Fruit fly (Drosophila melanogaster) whole organism, embryonic: ENCODE measurements around the gene CG3566.
A peak's percentile ranks its signal among the peaks of the same experiment; 100 is the strongest.

Experiments
- Atf3 ChIP-seq: fragments of 200-800 bp; sonication (Bioruptor generic); optimal IDR thresholded peaks from 3 replicates; lab custom pipeline; 2016; ENCODE audit warnings: missing biosample characterization, missing genetic modification characterization
- Atf6 ChIP-seq: fragments of 200-800 bp; sonication (Bioruptor generic); IDR thresholded peaks from 2 replicates; pipeline ENCODE4 v1.3.6; 2022; ENCODE audit warnings: missing biosample characterization, missing genetic modification characterization
- Awh ChIP-seq: fragments of 200-800 bp; sonication (Bioruptor generic); IDR thresholded peaks from 2 replicates; pipeline ENCODE4, ENCODE4 v1.3.6; 2022; ENCODE audit warnings: missing biosample characterization, missing genetic modification characterization
- B-H2 ChIP-seq: fragments of 200-800 bp; sonication (Bioruptor generic); optimal IDR thresholded peaks from 2 replicates; lab custom pipeline; 2018; ENCODE audit warnings: missing biosample characterization, mild to moderate bottlenecking, missing genetic modification characterization
- CG10431 ChIP-seq: fragments of 200-800 bp; sonication (Bioruptor generic); optimal IDR thresholded peaks from 3 replicates; lab custom pipeline; 2018; ENCODE audit warnings: missing biosample characterization, mild to moderate bottlenecking, missing genetic modification characterization
- CG10959 ChIP-seq: fragments of 200-800 bp; sonication (Bioruptor generic); IDR thresholded peaks from 2 replicates; pipeline ENCODE4 v1.3.6; 2022; ENCODE audit warnings: missing biosample characterization, missing genetic modification characterization
- CG12071 ChIP-seq: fragments of 200-800 bp; sonication (Bioruptor generic); optimal IDR thresholded peaks from 3 replicates; lab custom pipeline; 2018; ENCODE audit warnings: missing biosample characterization, mild to moderate bottlenecking, missing genetic modification characterization
- CG12299 ChIP-seq: fragments of 200-800 bp; sonication (Bioruptor generic); optimal IDR thresholded peaks from 2 replicates; lab custom pipeline; 2018; ENCODE audit warnings: missing biosample characterization, mild to moderate bottlenecking, missing genetic modification characterization
- CG12769 ChIP-seq: fragments of 200-800 bp; sonication (Bioruptor generic); optimal IDR thresholded peaks from 2 replicates; lab custom pipeline; 2019; ENCODE audit warnings: missing biosample characterization, mild to moderate bottlenecking, missing genetic modification characterization, moderate library complexity
- CG13123 ChIP-seq: fragments of 200-800 bp; sonication (Bioruptor generic); optimal IDR thresholded peaks from 2 replicates; lab custom pipeline; 2016; ENCODE audit warnings: missing biosample characterization, missing genetic modification characterization
- CG13424 ChIP-seq: fragments of 200-800 bp; sonication (Bioruptor generic); optimal IDR thresholded peaks from 2 replicates; lab custom pipeline; 2019; ENCODE audit warnings: missing biosample characterization, mild to moderate bottlenecking, missing genetic modification characterization, moderate library complexity
- CG15269 ChIP-seq: fragments of 200-800 bp; sonication (Bioruptor generic); optimal IDR thresholded peaks from 2 replicates; lab custom pipeline; 2018; ENCODE audit warnings: missing biosample characterization, mild to moderate bottlenecking, missing genetic modification characterization, moderate library complexity
- CG15514 ChIP-seq: fragments of 200-800 bp; sonication (Bioruptor generic); optimal IDR thresholded peaks from 3 replicates; lab custom pipeline; 2017; ENCODE audit warnings: missing biosample characterization, missing genetic modification characterization, mild to moderate bottlenecking, moderate library complexity, missing genetic modification reagents
- CG15601 ChIP-seq: fragments of 200-800 bp; sonication (Bioruptor generic); optimal IDR thresholded peaks from 3 replicates; lab custom pipeline; 2019; ENCODE audit warnings: missing biosample characterization, mild to moderate bottlenecking, missing genetic modification characterization, moderate library complexity
- CG17829 ChIP-seq: fragments of 200-800 bp; optimal IDR thresholded peaks from 2 replicates; lab custom pipeline; 2019; ENCODE audit warnings: missing biosample characterization, mild to moderate bottlenecking, missing genetic modification characterization, moderate library complexity
- CG2678 ChIP-seq: fragments of 200-800 bp; sonication (Bioruptor generic); optimal IDR thresholded peaks from 3 replicates; lab custom pipeline; 2019; ENCODE audit warnings: missing biosample characterization, mild to moderate bottlenecking, missing genetic modification characterization, moderate library complexity
- CG33213 ChIP-seq: fragments of 200-800 bp; sonication (Bioruptor generic); optimal IDR thresholded peaks from 3 replicates; lab custom pipeline; 2016; ENCODE audit warnings: missing biosample characterization, missing genetic modification characterization
- CG4282 ChIP-seq: fragments of 200-800 bp; sonication (Bioruptor generic); optimal IDR thresholded peaks from 2 replicates; lab custom pipeline; 2016; ENCODE audit warnings: missing biosample characterization, missing genetic modification characterization
- CG4360 ChIP-seq: fragments of 200-800 bp; sonication (Bioruptor generic); IDR thresholded peaks from 2 replicates; pipeline ENCODE4 v1.3.6; 2022; ENCODE audit warnings: missing biosample characterization, missing genetic modification characterization
- CG6175 ChIP-seq: fragments of 200-800 bp; sonication (Bioruptor generic); IDR thresholded peaks from 3 replicates; pipeline ENCODE4 v1.3.6; 2022; ENCODE audit warnings: missing biosample characterization, missing genetic modification characterization
- CG6791 ChIP-seq: fragments of 200-800 bp; sonication (Bioruptor generic); IDR thresholded peaks from 3 replicates; pipeline ENCODE4 v1.3.6; 2022; ENCODE audit warnings: missing biosample characterization, missing genetic modification characterization; ENCODE audit not compliant: partially characterized antibody
- CG6854 ChIP-seq: fragments of 200-800 bp; sonication (Bioruptor generic); optimal IDR thresholded peaks from 3 replicates; lab custom pipeline; 2017; ENCODE audit warnings: missing biosample characterization, mild to moderate bottlenecking, missing genetic modification characterization
- CG8359 ChIP-seq: fragments of 200-800 bp; sonication (Bioruptor generic); optimal IDR thresholded peaks from 2 replicates; lab custom pipeline; 2017; ENCODE audit warnings: missing biosample characterization, mild to moderate bottlenecking, missing genetic modification characterization, borderline replicate concordance
- CG9797 ChIP-seq: fragments of 200-800 bp; sonication (Bioruptor generic); optimal IDR thresholded peaks from 3 replicates; lab custom pipeline; 2018; ENCODE audit warnings: missing biosample characterization, mild to moderate bottlenecking, missing genetic modification characterization
- CHES-1-like ChIP-seq: fragments of 200-800 bp; sonication (Bioruptor generic); optimal IDR thresholded peaks from 2 replicates; lab custom pipeline; 2016; ENCODE audit warnings: missing biosample characterization, missing genetic modification characterization
- Ets97D ChIP-seq: fragments of 200-800 bp; sonication (Bioruptor generic); optimal IDR thresholded peaks from 3 replicates; lab custom pipeline; 2016; ENCODE audit warnings: missing biosample characterization, missing genetic modification characterization
- Hey ChIP-seq: fragments of 200-800 bp; sonication (Bioruptor generic); optimal IDR thresholded peaks from 3 replicates; lab custom pipeline; 2018; ENCODE audit warnings: missing biosample characterization, mild to moderate bottlenecking, missing genetic modification characterization
- Hr78 ChIP-seq, 2 experiments: fragments of 200-800 bp in 1 of 2; fragments of >200 bp in 1 of 2; sonication (Bioruptor generic) in 1 of 2; optimal IDR thresholded peaks; 2 replicates each; lab custom pipeline; 2017 to 2019; ENCODE audit warnings: missing biosample characterization in 2 of 2, missing genetic modification characterization in 2 of 2, mild to moderate bottlenecking in 1 of 2, moderate library complexity in 1 of 2
- MTF-1 ChIP-seq: fragments of 200-800 bp; sonication (Bioruptor generic); optimal IDR thresholded peaks from 2 replicates; lab custom pipeline; 2018; ENCODE audit warnings: missing biosample characterization, mild to moderate bottlenecking, missing genetic modification characterization, borderline replicate concordance
- Max ChIP-seq: fragments of 200-800 bp; sonication (Bioruptor generic); optimal IDR thresholded peaks from 2 replicates; lab custom pipeline; 2016; ENCODE audit warnings: missing biosample characterization, mild to moderate bottlenecking, missing genetic modification characterization
- Neu2 ChIP-seq: fragments of 200-800 bp; sonication (Bioruptor generic); optimal IDR thresholded peaks from 3 replicates; lab custom pipeline; 2016; ENCODE audit warnings: missing biosample characterization, missing genetic modification characterization, borderline replicate concordance
- Rfx ChIP-seq: fragments of 200-800 bp; sonication (Bioruptor generic); IDR thresholded peaks from 2 replicates; pipeline ENCODE4 v1.3.6; 2022; ENCODE audit warnings: missing biosample characterization, missing genetic modification characterization
- Sin3A ChIP-seq: fragments of >200 bp; optimal IDR thresholded peaks from 2 replicates; lab custom pipeline; 2018
- Sox100B ChIP-seq: fragments of 200-800 bp; sonication (Bioruptor generic); optimal IDR thresholded peaks from 3 replicates; lab custom pipeline; 2018; ENCODE audit warnings: missing biosample characterization, mild to moderate bottlenecking, missing genetic modification characterization
- amos ChIP-seq: fragments of 200-800 bp; sonication (Bioruptor generic); IDR thresholded peaks from 2 replicates; pipeline ENCODE4 v1.3.6; 2022; ENCODE audit warnings: missing biosample characterization, missing genetic modification characterization; ENCODE audit not compliant: partially characterized antibody
- bab2 ChIP-seq: fragments of 200-800 bp; sonication (Bioruptor generic); optimal IDR thresholded peaks from 2 replicates; lab custom pipeline; 2016; ENCODE audit warnings: missing biosample characterization, missing genetic modification characterization
- chif ChIP-seq, 2 experiments: fragments of 200-800 bp; sonication (Bioruptor generic); optimal IDR thresholded peaks; 3 replicates each; lab custom pipeline; 2016; ENCODE audit warnings: missing biosample characterization in 2 of 2, missing genetic modification characterization in 2 of 2
- danr ChIP-seq: fragments of 200-800 bp; sonication (Bioruptor generic); IDR thresholded peaks from 2 replicates; pipeline ENCODE4 v1.3.6; 2022; ENCODE audit warnings: missing biosample characterization, missing genetic modification characterization
- dimm ChIP-seq: fragments of 200-800 bp; sonication (Bioruptor generic); IDR thresholded peaks from 2 replicates; pipeline ENCODE4 v1.3.6; 2022; ENCODE audit warnings: missing biosample characterization, missing genetic modification characterization
- disco-r ChIP-seq: fragments of 200-800 bp; sonication (Bioruptor generic); optimal IDR thresholded peaks from 2 replicates; lab custom pipeline; 2016; ENCODE audit warnings: missing biosample characterization, missing genetic modification characterization
- gfzf ChIP-seq: fragments of 200-800 bp; sonication (Bioruptor generic); optimal IDR thresholded peaks from 2 replicates; lab custom pipeline; 2016; ENCODE audit warnings: missing biosample characterization, mild to moderate bottlenecking, missing genetic modification characterization, moderate library complexity
- insv ChIP-seq, 2 experiments: fragments of 200-800 bp; sonication (Bioruptor generic); optimal IDR thresholded peaks; 3 replicates each; lab custom pipeline; 2016 to 2018; ENCODE audit warnings: missing biosample characterization in 2 of 2, missing genetic modification characterization in 2 of 2
- klu ChIP-seq: fragments of 200-800 bp; sonication (Bioruptor generic); IDR thresholded peaks from 2 replicates; pipeline ENCODE4 v1.3.6; 2022; ENCODE audit warnings: missing biosample characterization, missing genetic modification characterization
- pb ChIP-seq: fragments of 200-800 bp; sonication (Bioruptor generic); optimal IDR thresholded peaks from 3 replicates; lab custom pipeline; 2016; ENCODE audit warnings: missing biosample characterization, missing genetic modification characterization
- peb ChIP-seq: fragments of 200-800 bp; sonication (Bioruptor generic); IDR thresholded peaks from 2 replicates; pipeline ENCODE4 v1.3.6; 2022; ENCODE audit warnings: missing biosample characterization, missing genetic modification characterization
- pros ChIP-seq: fragments of 200-800 bp; sonication (Bioruptor generic); optimal IDR thresholded peaks from 3 replicates; lab custom pipeline; 2019; ENCODE audit warnings: missing biosample characterization, mild to moderate bottlenecking, missing genetic modification characterization, moderate library complexity
- slou ChIP-seq: fragments of 200-800 bp; sonication (Bioruptor generic); optimal IDR thresholded peaks from 3 replicates; lab custom pipeline; 2016; ENCODE audit warnings: missing biosample characterization, missing genetic modification characterization
- sqz ChIP-seq: fragments of 200-800 bp; sonication (Bioruptor generic); optimal IDR thresholded peaks from 3 replicates; lab custom pipeline; 2018; ENCODE audit warnings: missing biosample characterization, mild to moderate bottlenecking, missing genetic modification characterization
- ssp ChIP-seq: fragments of 200-800 bp; sonication (Bioruptor generic); IDR thresholded peaks from 2 replicates; pipeline ENCODE4 v1.3.6; 2022; ENCODE audit warnings: missing biosample characterization, missing genetic modification characterization
- tx ChIP-seq: fragments of 200-800 bp; sonication (Bioruptor generic); optimal IDR thresholded peaks from 2 replicates; lab custom pipeline; 2016; ENCODE audit warnings: missing biosample characterization, missing genetic modification characterization
- wek ChIP-seq: fragments of 200-800 bp; sonication (Bioruptor generic); optimal IDR thresholded peaks from 3 replicates; lab custom pipeline; 2018; ENCODE audit warnings: missing biosample characterization, mild to moderate bottlenecking, missing genetic modification characterization, moderate library complexity

CG3566 gene

dm6 chrX:6295129-6295539 lies 18.6 kb upstream of the CG3566 start, which contains the start of the genes CG15891 and CG3815 (continued):
- TF ChIP-seq Ets97D (peak; percentile 57), CG4360 (GFP tag; lab: Robert Waterston, UW) (no peak), CG15514 (GFP tag; lab: Kevin White, UChicago) (peak; percentile 82), amos (peak; percentile 54), Sin3A (peak; percentile 89), CG13123 (GFP tag; lab: Kevin White, UChicago) (no peak), tx (GFP tag; lab: Kevin White, UChicago) (peak; percentile 28), insv (GFP tag; optimal IDR thresholded peaks at IDR 0.05; lab: Kevin White, UChicago) (peak in 1 of 2 experiments; percentile 61), Awh (no peak), CG6854 (no peak), CG15601 (tag; lab: Kevin White, UChicago) (no peak), CG12769 (tag; lab: Kevin White, UChicago) (no peak), CG10959 (GFP tag; lab: Robert Waterston, UW) (no peak), pb (GFP tag; lab: Kevin White, UChicago) (peak; percentile 9), CHES-1-like (GFP tag; lab: Kevin White, UChicago) (peak; percentile 51), CG6175 (GFP tag; lab: Robert Waterston, UW) (no peak), CG10431 (GFP tag; lab: Kevin White, UChicago) (no peak), CG17829 (peak; percentile 46), wek (GFP tag; lab: Kevin White, UChicago) (peak; percentile 27), pros (no peak), CG2678 (tag; lab: Kevin White, UChicago) (no peak), ssp (GFP tag; lab: Robert Waterston, UW) (peak; percentile 71), Hey (tag; lab: Kevin White, UChicago) (no peak), CG15269 (tag; lab: Kevin White, UChicago) (no peak), CG12071 (GFP tag; lab: Kevin White, UChicago) (no peak), klu (GFP tag; lab: Robert Waterston, UW) (0 out of 2 replicates have a peak, but pooled peaks have one; percentile 40), peb (GFP tag; lab: Robert Waterston, UW) (no peak), dimm (GFP tag; lab: Robert Waterston, UW) (no peak), B-H2 (GFP tag; lab: Kevin White, UChicago) (no peak), danr (GFP tag; lab: Robert Waterston, UW) (no peak), chif (GFP tag; optimal IDR thresholded peaks at IDR 0.05; lab: Kevin White, UChicago) (peak; percentile 13 to 33), CG12299 (tag; lab: Kevin White, UChicago) (peak; percentile 23), Atf6 (GFP tag; lab: Robert Waterston, UW) (peak; percentile 35; the same call in 1 of the 2 replicates), Hr78 (GFP tag; optimal IDR thresholded peaks at IDR 0.05; lab: Kevin White, UChicago) (no peak), CG8359 (GFP tag; lab: Kevin White, UChicago) (no peak), Max (GFP tag; lab: Kevin White, UChicago) (peak; percentile 2), CG9797 (GFP tag; lab: Kevin White, UChicago) (peak; percentile 80), slou (GFP tag; lab: Kevin White, UChicago) (no peak), Neu2 (no peak), Atf3 (GFP tag; lab: Kevin White, UChicago) (peak; percentile 53), CG6791 (GFP tag; lab: Robert Waterston, UW) (0 out of 3 replicates have a peak, but pooled peaks have one; percentile 39), sqz (GFP tag; lab: Kevin White, UChicago) (no peak), Rfx (GFP tag; lab: Robert Waterston, UW) (peak; percentile 76), disco-r (GFP tag; lab: Kevin White, UChicago) (no peak), Sox100B (GFP tag; lab: Kevin White, UChicago) (no peak), CG4282 (GFP tag; lab: Kevin White, UChicago) (no peak), bab2 (GFP tag; lab: Kevin White, UChicago) (peak; percentile 55), CG33213 (GFP tag; lab: Kevin White, UChicago) (peak; percentile 16), CG13424 (tag; lab: Kevin White, UChicago) (peak; percentile 70), MTF-1 (GFP tag; lab: Kevin White, UChicago) (no peak), gfzf (GFP tag; lab: Kevin White, UChicago) (peak; percentile 64)
